Worm (Caenorhabditis elegans): ENCODE measurements around the gene B0286.1.

Gene B0286.1

DNA sequence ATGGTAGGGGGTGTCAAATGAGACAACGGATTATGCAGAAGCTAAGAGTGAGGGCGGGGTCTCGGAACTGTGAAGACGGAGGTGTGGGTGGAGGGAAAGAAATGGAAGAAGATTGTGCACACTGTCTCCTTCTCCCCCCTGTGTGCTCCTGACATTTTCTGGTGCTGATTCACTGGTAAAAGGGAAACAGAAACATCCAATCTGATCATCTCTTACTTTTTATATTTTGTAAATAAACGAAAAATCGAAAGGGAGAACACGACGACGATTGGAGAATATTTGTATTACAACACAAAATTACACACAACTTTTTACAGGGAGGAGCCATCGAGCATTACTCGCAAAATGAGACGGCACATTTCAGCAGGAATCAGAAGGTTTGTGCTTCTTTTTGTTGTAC, 5.0 kb downstream of the B0286.1 start, which contains the start of gene fkh-6:
fkh-6 (minus strand) TSS at position 101 of the 400 bp plus-strand sequence.
- no peak for TF ChIP-seq ceh-31 (tag; optimal IDR thresholded peaks at IDR 0.05)
- TF ChIP-seq hlh-6 (tag; optimal IDR thresholded peaks at IDR 0.05), result no peak
- no peak for TF ChIP-seq hlh-8 (tag; optimal IDR thresholded peaks at IDR 0.05)
- no peak for TF ChIP-seq lim-6 (tag; optimal IDR thresholded peaks at IDR 0.05)
- no peak for TF ChIP-seq npax-4 (tag; optimal IDR thresholded peaks at IDR 0.05)
- TF ChIP-seq ceh-2 (tag; optimal IDR thresholded peaks at IDR 0.05), result no peak
- TF ChIP-seq pag-3 (tag; optimal IDR thresholded peaks at IDR 0.05; ENCODE audit: borderline replicate concordance), result no peak
- no peak for TF ChIP-seq fkh-6 (tag; optimal IDR thresholded peaks at IDR 0.05)
- no peak for TF ChIP-seq ceh-30 (tag; optimal IDR thresholded peaks at IDR 0.05)
- no peak for TF ChIP-seq ceh-22 (tag; optimal IDR thresholded peaks at IDR 0.05)
- TF ChIP-seq unc-86 (tag; optimal IDR thresholded peaks at IDR 0.05), result no peak
- no peak for TF ChIP-seq ref-2 (tag; optimal IDR thresholded peaks at IDR 0.05)
- no peak for TF ChIP-seq pha-4 (tag; optimal IDR thresholded peaks at IDR 0.05)

DNA sequence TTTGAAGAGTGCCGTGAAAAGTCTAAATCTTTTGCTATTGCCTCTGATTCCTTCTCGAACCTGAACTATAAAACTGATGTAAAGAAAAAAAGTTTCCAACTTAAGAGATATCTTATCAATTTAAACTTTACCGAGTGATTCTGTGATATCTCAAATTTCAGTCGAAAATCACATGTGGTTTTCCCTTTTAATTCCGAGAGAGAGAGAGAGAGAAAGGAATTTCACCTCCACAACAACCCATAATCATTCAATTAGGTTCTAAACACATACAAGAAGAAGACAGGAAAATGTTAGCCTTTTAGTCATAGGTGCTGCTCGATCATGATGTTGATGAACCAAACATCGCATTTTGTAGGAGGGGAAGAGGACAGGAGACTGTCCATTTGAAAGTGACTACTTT, 12.8 kb downstream of the B0286.1 start:
- TF ChIP-seq pag-3 (tag; optimal IDR thresholded peaks at IDR 0.05; ENCODE audit: borderline replicate concordance) (no peak), fkh-10 (GFP tag; optimal IDR thresholded peaks at IDR 0.05) (no peak), hlh-6 (tag; optimal IDR thresholded peaks at IDR 0.05) (no peak), C38D4.7 (GFP tag; optimal IDR thresholded peaks at IDR 0.05) (no peak), npax-4 (tag; optimal IDR thresholded peaks at IDR 0.05) (no peak), ceh-31 (tag; optimal IDR thresholded peaks at IDR 0.05) (no peak), T23F11.4 (GFP tag; optimal IDR thresholded peaks at IDR 0.05) (no peak), che-1 (tag; optimal IDR thresholded peaks at IDR 0.05) (no peak), ceh-48 (tag; optimal IDR thresholded peaks at IDR 0.05) (no peak), nhr-11 (tag; optimal IDR thresholded peaks at IDR 0.05) (no peak), ceh-24 (tag; optimal IDR thresholded peaks at IDR 0.05) (no peak)

DNA sequence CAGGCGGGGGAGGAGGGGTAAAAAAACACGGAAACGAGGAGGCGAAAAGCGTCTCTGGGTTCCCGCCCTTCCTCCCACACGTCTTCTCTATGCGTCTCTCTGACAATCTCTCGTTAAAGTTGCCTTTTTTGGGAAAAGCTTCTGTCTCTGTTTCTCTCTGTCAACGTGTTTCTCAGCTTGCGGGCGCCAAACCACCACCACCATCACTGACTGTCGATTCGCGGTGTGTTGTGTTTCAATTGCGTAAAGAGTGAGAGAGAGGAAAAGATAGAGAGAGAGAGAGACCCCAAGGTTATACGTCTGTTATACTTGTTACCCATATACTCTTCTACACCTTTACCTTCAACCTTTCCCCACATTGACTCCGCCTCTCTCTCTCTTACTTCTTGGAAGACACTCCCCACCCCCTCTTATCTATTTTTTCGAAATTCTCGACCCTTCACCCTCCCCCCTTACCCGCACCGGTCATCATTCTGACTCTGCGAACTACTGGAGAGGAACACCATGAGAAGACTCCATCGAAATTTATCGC, 14.3 kb downstream of the B0286.1 start, which contains the start of gene mlt-7:
mlt-7 (plus strand) TSS at position 482 of the 532 bp plus-strand sequence.
- TF ChIP-seq fkh-6 (tag; optimal IDR thresholded peaks at IDR 0.05) (peak; percentile 82), zip-5 (tag; optimal IDR thresholded peaks at IDR 0.05) (no peak)

DNA sequence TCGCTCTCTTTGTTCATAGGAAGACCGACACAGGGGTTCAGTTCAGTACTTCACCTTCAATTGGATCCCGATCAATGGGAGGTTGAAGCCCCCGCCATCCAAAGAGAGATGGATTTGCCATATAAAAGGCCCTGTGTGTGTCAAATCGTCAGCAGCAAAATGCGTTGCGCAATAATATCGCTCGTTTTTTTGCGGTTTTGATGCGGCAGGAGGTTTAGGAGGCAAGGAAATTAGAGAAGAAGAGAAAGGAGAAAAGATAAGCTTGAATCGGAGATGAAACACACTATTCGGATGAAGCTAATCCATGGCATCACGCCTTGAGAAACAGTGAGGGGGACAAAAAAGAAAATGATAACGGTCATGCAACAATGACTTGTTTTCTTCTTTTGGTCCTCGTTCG, 16.1 kb downstream of the B0286.1 start:
- TF ChIP-seq fkh-6 (tag; optimal IDR thresholded peaks at IDR 0.05) (peak; percentile 67), ceh-19 (GFP tag; optimal IDR thresholded peaks at IDR 0.05) (no peak), syd-9 (tag; optimal IDR thresholded peaks at IDR 0.05) (no peak), rnt-1 (tag; optimal IDR thresholded peaks at IDR 0.05) (peak; percentile 25), pag-3 (tag; optimal IDR thresholded peaks at IDR 0.05; ENCODE audit: borderline replicate concordance) (no peak), zip-5 (tag; optimal IDR thresholded peaks at IDR 0.05) (no peak), pha-2 (tag; optimal IDR thresholded peaks at IDR 0.05) (no peak), ceh-30 (tag; optimal IDR thresholded peaks at IDR 0.05) (no peak)

DNA sequence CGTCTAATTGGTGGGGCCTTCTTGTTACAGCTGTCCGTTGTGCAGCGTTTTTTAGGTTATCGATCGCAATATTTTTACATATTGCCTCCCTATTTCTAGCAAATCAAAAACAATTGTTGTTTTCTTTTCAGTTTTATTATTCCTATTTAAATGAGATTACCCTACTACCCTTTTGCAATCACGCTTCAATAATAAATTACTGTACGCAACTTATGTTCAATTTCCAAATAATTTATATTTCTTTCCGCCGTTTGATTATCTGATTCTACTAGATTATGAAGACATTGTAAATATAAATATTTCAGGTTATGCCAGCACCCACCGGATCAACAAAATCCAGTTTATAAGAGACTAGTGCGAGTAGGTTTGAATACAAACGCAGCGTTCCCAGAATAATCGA, 27.1 kb downstream of the B0286.1 start, which contains the start of gene ZK430.5:
ZK430.5 (plus strand) TSS at position 301 of the 400 bp plus-strand sequence.
- TF ChIP-seq rnt-1 (tag; optimal IDR thresholded peaks at IDR 0.05) (no peak), K02D7.2 (tag; optimal IDR thresholded peaks at IDR 0.05) (no peak), fkh-10 (GFP tag; optimal IDR thresholded peaks at IDR 0.05) (no peak), C38D4.7 (GFP tag; optimal IDR thresholded peaks at IDR 0.05) (no peak), ceh-45 (GFP tag; IDR thresholded peaks at IDR 0.05) (no peak), ztf-16 (tag; optimal IDR thresholded peaks at IDR 0.05) (no peak), ceh-14 (tag; optimal IDR thresholded peaks at IDR 0.05) (no peak), hlh-15 (tag; optimal IDR thresholded peaks at IDR 0.05) (no peak), sox-4 (tag; optimal IDR thresholded peaks at IDR 0.05) (no peak), pag-3 (tag; optimal IDR thresholded peaks at IDR 0.05; ENCODE audit: borderline replicate concordance) (no peak), hlh-6 (tag; optimal IDR thresholded peaks at IDR 0.05) (no peak), dve-1 (tag; optimal IDR thresholded peaks at IDR 0.05) (no peak), hlh-13 (GFP tag; optimal IDR thresholded peaks at IDR 0.05) (no peak), ceh-22 (tag; optimal IDR thresholded peaks at IDR 0.05) (no peak), gmeb-2 (tag; optimal IDR thresholded peaks at IDR 0.05) (no peak), sox-2 (GFP tag; IDR thresholded peaks at IDR 0.05) (no peak), madf-2 (tag; optimal IDR thresholded peaks at IDR 0.05) (no peak), elt-2 (tag; optimal IDR thresholded peaks at IDR 0.05) (no peak)
